Fruit fly (Drosophila melanogaster) whole organism, embryonic: ENCODE results near the gene Sec24CD.
A peak's percentile ranks its signal among the peaks of the same experiment; 100 is the strongest.

Experiments
- C15 ChIP-seq: fragments of 200-800 bp; sonication (Bioruptor generic); IDR thresholded peaks from 3 replicates; pipeline ENCODE4 v1.3.6; 2022; ENCODE audit warnings: missing biosample characterization, missing genetic modification characterization
- CG10959 ChIP-seq: fragments of 200-800 bp; sonication (Bioruptor generic); IDR thresholded peaks from 2 replicates; pipeline ENCODE4 v1.3.6; 2022; ENCODE audit warnings: missing biosample characterization, missing genetic modification characterization
- CG11560 ChIP-seq: fragments of 200-800 bp; sonication (Bioruptor generic); IDR thresholded peaks from 3 replicates; pipeline ENCODE4 v1.3.6; 2022; ENCODE audit warnings: missing biosample characterization, missing genetic modification characterization
- CG12236 ChIP-seq: fragments of 200-800 bp; sonication (Bioruptor generic); optimal IDR thresholded peaks from 2 replicates; lab custom pipeline; 2016; ENCODE audit warnings: missing biosample characterization, missing genetic modification characterization
- CG1529 ChIP-seq: fragments of 200-800 bp; sonication (Bioruptor generic); optimal IDR thresholded peaks from 3 replicates; lab custom pipeline; 2018; ENCODE audit warnings: missing biosample characterization, missing genetic modification characterization
- CG1603 ChIP-seq: fragments of 200-800 bp; sonication (Bioruptor generic); optimal IDR thresholded peaks from 2 replicates; lab custom pipeline; 2019; ENCODE audit warnings: missing biosample characterization, mild to moderate bottlenecking, missing genetic modification characterization, moderate library complexity
- CG16863 ChIP-seq: fragments of 200-800 bp; sonication (Bioruptor generic); optimal IDR thresholded peaks from 3 replicates; lab custom pipeline; 2016; ENCODE audit warnings: missing biosample characterization, missing genetic modification characterization
- CG17612 ChIP-seq: fragments of 200-800 bp; sonication (Bioruptor generic); IDR thresholded peaks from 2 replicates; pipeline ENCODE4 v1.3.6; 2022; ENCODE audit warnings: missing biosample characterization, missing genetic modification characterization
- CG30020 ChIP-seq: fragments of 200-800 bp; optimal IDR thresholded peaks from 2 replicates; lab custom pipeline; 2019; ENCODE audit warnings: missing biosample characterization, mild to moderate bottlenecking, missing genetic modification characterization, moderate library complexity
- CG3065 ChIP-seq: fragments of 200-800 bp; sonication (Bioruptor generic); optimal IDR thresholded peaks from 2 replicates; lab custom pipeline; 2016; ENCODE audit warnings: missing biosample characterization, missing genetic modification characterization
- CG34376 ChIP-seq: fragments of 200-800 bp; sonication (Bioruptor generic); optimal IDR thresholded peaks from 2 replicates; lab custom pipeline; 2018; ENCODE audit warnings: missing biosample characterization, mild to moderate bottlenecking, missing genetic modification characterization
- CG4360 ChIP-seq: fragments of 200-800 bp; sonication (Bioruptor generic); IDR thresholded peaks from 2 replicates; pipeline ENCODE4 v1.3.6; 2022; ENCODE audit warnings: missing biosample characterization, missing genetic modification characterization
- CG4424 ChIP-seq: fragments of 200-800 bp; sonication (Bioruptor generic); optimal IDR thresholded peaks from 3 replicates; lab custom pipeline; 2016; ENCODE audit warnings: missing biosample characterization, missing genetic modification characterization
- CG4707 ChIP-seq: fragments of 200-800 bp; sonication (Bioruptor generic); optimal IDR thresholded peaks from 2 replicates; lab custom pipeline; 2018; ENCODE audit warnings: missing biosample characterization, mild to moderate bottlenecking, missing genetic modification characterization, moderate library complexity
- CG6272 ChIP-seq: fragments of 200-800 bp; sonication (Bioruptor generic); IDR thresholded peaks from 2 replicates; pipeline ENCODE4 v1.3.6; 2022; ENCODE audit warnings: missing biosample characterization, missing genetic modification characterization
- CG6689 ChIP-seq: fragments of 200-800 bp; sonication (Bioruptor generic); IDR thresholded peaks from 2 replicates; pipeline ENCODE4 v1.3.6; 2022; ENCODE audit warnings: missing biosample characterization, missing genetic modification characterization
- CG7786 ChIP-seq: fragments of 200-800 bp; sonication (Bioruptor generic); optimal IDR thresholded peaks from 2 replicates; lab custom pipeline; 2016; ENCODE audit warnings: missing biosample characterization, missing genetic modification characterization
- CG7839 ChIP-seq: fragments of 200-800 bp; sonication (Bioruptor generic); optimal IDR thresholded peaks from 3 replicates; lab custom pipeline; 2018; ENCODE audit warnings: missing biosample characterization, mild to moderate bottlenecking, missing genetic modification characterization, moderate library complexity
- CG8089 ChIP-seq: fragments of 200-800 bp; sonication (Bioruptor generic); optimal IDR thresholded peaks from 3 replicates; lab custom pipeline; 2016; ENCODE audit warnings: missing biosample characterization, missing genetic modification characterization
- CG8281 ChIP-seq: fragments of 200-800 bp; sonication (Bioruptor generic); optimal IDR thresholded peaks from 2 replicates; lab custom pipeline; 2018; ENCODE audit warnings: missing biosample characterization, mild to moderate bottlenecking, missing genetic modification characterization, moderate library complexity
- CG8944 ChIP-seq: fragments of 200-800 bp; sonication (Bioruptor generic); optimal IDR thresholded peaks from 3 replicates; lab custom pipeline; 2016; ENCODE audit warnings: missing biosample characterization, missing genetic modification characterization
- CG9876 ChIP-seq: fragments of 200-800 bp; sonication (Bioruptor generic); optimal IDR thresholded peaks from 2 replicates; lab custom pipeline; 2016; ENCODE audit warnings: missing biosample characterization, missing genetic modification characterization
- CG9932 ChIP-seq: fragments of 200-800 bp; sonication (Bioruptor generic); IDR thresholded peaks from 2 replicates; pipeline ENCODE4 v1.3.6; 2022; ENCODE audit warnings: missing biosample characterization, missing genetic modification characterization
- H2.0 ChIP-seq: fragments of 200-800 bp; sonication (Bioruptor generic); IDR thresholded peaks from 2 replicates; pipeline ENCODE4 v1.3.6; 2022; ENCODE audit warnings: missing biosample characterization, missing genetic modification characterization
- Hr51 ChIP-seq, 2 experiments: fragments of 200-800 bp; sonication (Bioruptor generic); optimal IDR thresholded peaks; 2 replicates in 1 of 2; 3 replicates in 1 of 2; lab custom pipeline; 2016 to 2018; ENCODE audit warnings: missing biosample characterization in 2 of 2, missing genetic modification characterization in 2 of 2, mild to moderate bottlenecking in 1 of 2, moderate library complexity in 1 of 2
- Myb ChIP-seq: fragments of 200-800 bp; sonication (Bioruptor generic); optimal IDR thresholded peaks from 2 replicates; lab custom pipeline; 2016; ENCODE audit warnings: missing biosample characterization, missing genetic modification characterization
- Nf-YA ChIP-seq: fragments of 200-800 bp; sonication (Bioruptor generic); IDR thresholded peaks from 2 replicates; pipeline ENCODE4 v1.3.6; 2022; ENCODE audit warnings: missing biosample characterization, missing genetic modification characterization
- Six4 ChIP-seq: fragments of 200-800 bp; sonication (Bioruptor generic); optimal IDR thresholded peaks from 2 replicates; lab custom pipeline; 2016; ENCODE audit warnings: missing biosample characterization, missing genetic modification characterization
- Sox102F ChIP-seq: fragments of 200-800 bp; sonication (Bioruptor generic); optimal IDR thresholded peaks from 2 replicates; lab custom pipeline; 2018; ENCODE audit warnings: missing biosample characterization, mild to moderate bottlenecking, missing genetic modification characterization, moderate library complexity
- YL-1 ChIP-seq: fragments of 200-800 bp; sonication (Bioruptor generic); optimal IDR thresholded peaks from 3 replicates; lab custom pipeline; 2017; ENCODE audit warnings: missing biosample characterization, mild to moderate bottlenecking, missing genetic modification characterization
- ac ChIP-seq: fragments of 200-800 bp; sonication (Bioruptor generic); optimal IDR thresholded peaks from 3 replicates; lab custom pipeline; 2017; ENCODE audit warnings: missing biosample characterization, mild to moderate bottlenecking, missing genetic modification characterization
- al ChIP-seq: fragments of 200-800 bp; sonication (Bioruptor generic); IDR thresholded peaks from 2 replicates; pipeline ENCODE4 v1.3.6; 2022; ENCODE audit warnings: missing biosample characterization, missing genetic modification characterization
- chinmo ChIP-seq: fragments of 200-800 bp; sonication (Bioruptor generic); IDR thresholded peaks from 4 replicates; pipeline ENCODE4 v1.3.6; 2022; ENCODE audit warnings: missing biosample characterization, missing genetic modification characterization; ENCODE audit not compliant: partially characterized antibody
- croc ChIP-seq: fragments of 200-800 bp; sonication (Bioruptor generic); conservative IDR thresholded peaks from 3 replicates; pipeline ENCODE4 v1.3.6; 2022; ENCODE audit warnings: missing biosample characterization, missing genetic modification characterization
- cwo ChIP-seq: fragments of 200-800 bp; sonication (Bioruptor generic); optimal IDR thresholded peaks from 3 replicates; lab custom pipeline; 2017; ENCODE audit warnings: missing biosample characterization, missing genetic modification characterization, mild to moderate bottlenecking, moderate library complexity, missing genetic modification reagents
- esg ChIP-seq: fragments of 200-800 bp; sonication (Bioruptor generic); conservative IDR thresholded peaks from 2 replicates; pipeline ENCODE4 v1.3.6; 2022; ENCODE audit warnings: missing biosample characterization, missing genetic modification characterization
- ftz-f1 ChIP-seq: fragments of 200-800 bp; sonication (Bioruptor generic); optimal IDR thresholded peaks from 2 replicates; lab custom pipeline; 2016; ENCODE audit warnings: missing biosample characterization, missing genetic modification characterization
- gcm2 ChIP-seq: fragments of 200-800 bp; sonication (Bioruptor generic); optimal IDR thresholded peaks from 2 replicates; lab custom pipeline; 2016; ENCODE audit warnings: missing biosample characterization, missing genetic modification characterization
- grn ChIP-seq: fragments of 200-800 bp; sonication (Bioruptor generic); optimal IDR thresholded peaks from 3 replicates; lab custom pipeline; 2017; ENCODE audit warnings: missing biosample characterization, missing genetic modification characterization
- ham ChIP-seq: fragments of 200-800 bp; sonication (Bioruptor generic); IDR thresholded peaks from 2 replicates; pipeline ENCODE4 v1.3.6; 2022; ENCODE audit warnings: missing biosample characterization, missing genetic modification characterization
- hb ChIP-seq: fragments of 200-800 bp; sonication (Bioruptor generic); IDR thresholded peaks from 3 replicates; pipeline ENCODE4 v1.3.6; 2022; ENCODE audit warnings: missing biosample characterization, missing genetic modification characterization; ENCODE audit not compliant: partially characterized antibody
- hth ChIP-seq: fragments of >200 bp; optimal IDR thresholded peaks from 2 replicates; lab custom pipeline; 2017; ENCODE audit warnings: inconsistent platforms
- kay ChIP-seq: fragments of 200-800 bp; sonication (Bioruptor generic); optimal IDR thresholded peaks from 2 replicates; lab custom pipeline; 2016; ENCODE audit warnings: missing biosample characterization, missing genetic modification characterization
- knrl ChIP-seq: fragments of 200-800 bp; sonication (Bioruptor generic); IDR thresholded peaks from 3 replicates; pipeline ENCODE4 v1.3.6; 2022; ENCODE audit warnings: missing biosample characterization, missing genetic modification characterization; ENCODE audit not compliant: partially characterized antibody
- mirr ChIP-seq: fragments of 200-800 bp; sonication (Bioruptor generic); optimal IDR thresholded peaks from 3 replicates; lab custom pipeline; 2018; ENCODE audit warnings: missing biosample characterization, mild to moderate bottlenecking, missing genetic modification characterization
- odd ChIP-seq: fragments of 200-800 bp; sonication (Bioruptor generic); optimal IDR thresholded peaks from 2 replicates; lab custom pipeline; 2017; ENCODE audit warnings: missing biosample characterization, mild to moderate bottlenecking, missing genetic modification characterization
- onecut ChIP-seq: fragments of 200-800 bp; sonication (Bioruptor generic); IDR thresholded peaks from 2 replicates; pipeline ENCODE4 v1.3.6; 2022; ENCODE audit warnings: missing biosample characterization, missing genetic modification characterization
- rib ChIP-seq: fragments of 200-800 bp; sonication (Bioruptor generic); IDR thresholded peaks from 2 replicates; pipeline ENCODE4 v1.3.6; 2022; ENCODE audit warnings: missing biosample characterization, missing genetic modification characterization
- run ChIP-seq: fragments of 200-800 bp; sonication (Bioruptor generic); optimal IDR thresholded peaks from 3 replicates; lab custom pipeline; 2018; ENCODE audit warnings: missing biosample characterization, mild to moderate bottlenecking, missing genetic modification characterization
- seq ChIP-seq: fragments of 200-800 bp; sonication (Bioruptor generic); IDR thresholded peaks from 2 replicates; pipeline ENCODE4 v1.3.6; 2022; ENCODE audit warnings: missing biosample characterization, missing genetic modification characterization
- sug ChIP-seq: fragments of 200-800 bp; optimal IDR thresholded peaks from 2 replicates; lab custom pipeline; 2019; ENCODE audit warnings: missing biosample characterization, mild to moderate bottlenecking, missing genetic modification characterization, moderate library complexity
- zfh2 ChIP-seq: fragments of 200-800 bp; sonication (Bioruptor generic); optimal IDR thresholded peaks from 2 replicates; lab custom pipeline; 2016; ENCODE audit warnings: missing biosample characterization, missing genetic modification characterization

The Sec24CD gene

dm6 chr2L:2228179-2228849, 8.3 kb downstream of the Sec24CD start (continued):
- TF ChIP-seq cwo (GFP tag; lab: Kevin White, UChicago), result no peak
- peak; percentile 38 for TF ChIP-seq CG34376
- no peak for TF ChIP-seq chinmo
- TF ChIP-seq seq (GFP tag; lab: Robert Waterston, UW), result no peak
- TF ChIP-seq Nf-YA (GFP tag; lab: Robert Waterston, UW), result no peak
- peak; percentile 71 for TF ChIP-seq grn (GFP tag; lab: Kevin White, UChicago)
- no peak for TF ChIP-seq Six4 (GFP tag; lab: Kevin White, UChicago)
- no peak for TF ChIP-seq CG11560 (tag; lab: Robert Waterston, UW)
- TF ChIP-seq hth, result no peak
- no peak for TF ChIP-seq CG16863
- no peak for TF ChIP-seq CG6272 (GFP tag; lab: Robert Waterston, UW)
- no peak for TF ChIP-seq CG17612 (GFP tag; lab: Robert Waterston, UW)
- no peak for TF ChIP-seq YL-1 (GFP tag; lab: Kevin White, UChicago)
- peak; percentile 16 for TF ChIP-seq CG4707 (GFP tag; lab: Kevin White, UChicago)
- TF ChIP-seq CG4360 (GFP tag; lab: Robert Waterston, UW), result no peak
- TF ChIP-seq al (GFP tag; lab: Robert Waterston, UW), result no peak
- TF ChIP-seq sug, result peak; percentile 13
- peak; percentile 57 for TF ChIP-seq mirr (GFP tag; lab: Kevin White, UChicago)
- TF ChIP-seq Myb (GFP tag; lab: Kevin White, UChicago), result no peak
- TF ChIP-seq run (tag; lab: Kevin White, UChicago), result no peak
- TF ChIP-seq H2.0 (GFP tag; lab: Robert Waterston, UW), result no peak
- TF ChIP-seq CG7839 (tag; lab: Kevin White, UChicago), result no peak
- TF ChIP-seq esg, result no peak
- TF ChIP-seq zfh2 (GFP tag; lab: Kevin White, UChicago), result no peak
- no peak for TF ChIP-seq knrl (GFP tag; lab: Robert Waterston, UW)
- TF ChIP-seq hb (GFP tag; lab: Robert Waterston, UW), result no peak
- no peak for TF ChIP-seq CG4424 (GFP tag; lab: Kevin White, UChicago)
- no peak for TF ChIP-seq CG7786
- TF ChIP-seq odd, result no peak
- TF ChIP-seq CG1529 (GFP tag; lab: Kevin White, UChicago), result no peak
- no peak for TF ChIP-seq CG1603 (tag; lab: Kevin White, UChicago)
- no peak for TF ChIP-seq CG30020 (tag; lab: Kevin White, UChicago)
- TF ChIP-seq ftz-f1, result no peak
- no peak for TF ChIP-seq CG10959 (GFP tag; lab: Robert Waterston, UW)
- TF ChIP-seq gcm2, result no peak
- no peak for TF ChIP-seq CG8281 (tag; lab: Kevin White, UChicago)
- TF ChIP-seq Hr51 (GFP tag; optimal IDR thresholded peaks at IDR 0.05; lab: Kevin White, UChicago), result no peak
- no peak for TF ChIP-seq Sox102F (GFP tag; lab: Kevin White, UChicago)
- TF ChIP-seq CG9876 (GFP tag; lab: Kevin White, UChicago), result no peak
- no peak for TF ChIP-seq CG8089 (GFP tag; lab: Kevin White, UChicago)
- TF ChIP-seq CG8944 (GFP tag; lab: Kevin White, UChicago), result no peak
- TF ChIP-seq ac (GFP tag; lab: Kevin White, UChicago), result no peak
- TF ChIP-seq CG12236 (GFP tag; lab: Kevin White, UChicago), result no peak
- TF ChIP-seq C15 (GFP tag; lab: Robert Waterston, UW), result no peak
- TF ChIP-seq kay (GFP tag; lab: Kevin White, UChicago), result no peak
- no peak for TF ChIP-seq onecut (GFP tag; lab: Robert Waterston, UW)
- TF ChIP-seq CG9932 (GFP tag; lab: Robert Waterston, UW), result 0 out of 2 replicates have a peak, but pooled peaks have one; percentile 10
- no peak for TF ChIP-seq croc (GFP tag; lab: Robert Waterston, UW)
- TF ChIP-seq rib (GFP tag; lab: Robert Waterston, UW), result no peak
- TF ChIP-seq CG3065, result no peak
- no peak for TF ChIP-seq CG6689
- TF ChIP-seq ham, result no peak
